Fruit fly (Drosophila melanogaster) whole organism, embryonic: ENCODE results near the gene pros.

Source experiments
- Ada2b ChIP-seq: fragments of 200-800 bp; sonication (Bioruptor generic); IDR thresholded peaks from 2 replicates; pipeline ENCODE4 v1.3.6; 2022; ENCODE audit warnings: missing biosample characterization, missing genetic modification characterization
- Bdp1 ChIP-seq: fragments of 200-800 bp; sonication (Bioruptor generic); optimal IDR thresholded peaks from 3 replicates; lab custom pipeline; 2016; ENCODE audit warnings: missing biosample characterization, missing genetic modification characterization
- CG10321 ChIP-seq: fragments of 200-800 bp; sonication (Bioruptor generic); IDR thresholded peaks from 2 replicates; pipeline ENCODE4 v1.3.6; 2022; ENCODE audit warnings: missing biosample characterization, missing genetic modification characterization
- CG11456 ChIP-seq: fragments of 200-800 bp; sonication (Bioruptor generic); IDR thresholded peaks from 3 replicates; pipeline ENCODE4 v1.3.6; 2022; ENCODE audit warnings: missing biosample characterization, missing genetic modification characterization
- CG12219 ChIP-seq: fragments of 200-800 bp; sonication (Bioruptor generic); optimal IDR thresholded peaks from 3 replicates; lab custom pipeline; 2018; ENCODE audit warnings: missing biosample characterization, mild to moderate bottlenecking, missing genetic modification characterization
- CG12299 ChIP-seq: fragments of 200-800 bp; sonication (Bioruptor generic); optimal IDR thresholded peaks from 2 replicates; lab custom pipeline; 2018; ENCODE audit warnings: missing biosample characterization, mild to moderate bottlenecking, missing genetic modification characterization
- CG13624 ChIP-seq: fragments of 200-800 bp; sonication (Bioruptor generic); optimal IDR thresholded peaks from 2 replicates; lab custom pipeline; 2016; ENCODE audit warnings: missing biosample characterization, missing genetic modification characterization
- CG14965 ChIP-seq: fragments of 200-800 bp; sonication (Bioruptor generic); optimal IDR thresholded peaks from 2 replicates; lab custom pipeline; 2016; ENCODE audit warnings: missing biosample characterization, missing genetic modification characterization, borderline replicate concordance
- CG15696 ChIP-seq: fragments of 200-800 bp; sonication (Bioruptor generic); optimal IDR thresholded peaks from 2 replicates; lab custom pipeline; 2019; ENCODE audit warnings: missing biosample characterization, mild to moderate bottlenecking, missing genetic modification characterization, moderate library complexity
- CG1602 ChIP-seq: fragments of 200-800 bp; sonication (Bioruptor generic); optimal IDR thresholded peaks from 3 replicates; lab custom pipeline; 2016; ENCODE audit warnings: missing biosample characterization, missing genetic modification characterization
- CG17385 ChIP-seq: fragments of 200-800 bp; sonication (Bioruptor generic); optimal IDR thresholded peaks from 3 replicates; lab custom pipeline; 2018; ENCODE audit warnings: missing biosample characterization, mild to moderate bottlenecking, missing genetic modification characterization
- CG17912 ChIP-seq: fragments of 200-800 bp; sonication (Bioruptor generic); optimal IDR thresholded peaks from 2 replicates; lab custom pipeline; 2018; ENCODE audit warnings: missing biosample characterization, mild to moderate bottlenecking, missing genetic modification characterization
- CG18764 ChIP-seq: fragments of 200-800 bp; sonication (Bioruptor generic); optimal IDR thresholded peaks from 3 replicates; lab custom pipeline; 2016; ENCODE audit warnings: missing biosample characterization, missing genetic modification characterization
- CG2199 ChIP-seq: fragments of 200-800 bp; sonication (Bioruptor generic); IDR thresholded peaks from 3 replicates; pipeline ENCODE4 v1.3.6; 2022; ENCODE audit warnings: missing biosample characterization, missing genetic modification characterization
- CG31224 ChIP-seq: fragments of 200-800 bp; sonication (Bioruptor generic); IDR thresholded peaks from 2 replicates; pipeline ENCODE4 v1.3.6; 2022; ENCODE audit warnings: missing biosample characterization, missing genetic modification characterization
- CG31365 ChIP-seq: fragments of 200-800 bp; sonication (Bioruptor generic); optimal IDR thresholded peaks from 2 replicates; lab custom pipeline; 2018; ENCODE audit warnings: missing biosample characterization, mild to moderate bottlenecking, missing genetic modification characterization
- CG3163 ChIP-seq: fragments of 200-800 bp; sonication (Bioruptor generic); optimal IDR thresholded peaks from 3 replicates; lab custom pipeline; 2016; ENCODE audit warnings: missing biosample characterization, missing genetic modification characterization
- CG32532 ChIP-seq: fragments of 200-800 bp; sonication (Bioruptor generic); IDR thresholded peaks from 2 replicates; pipeline ENCODE4 v1.3.6; 2022; ENCODE audit warnings: missing biosample characterization, missing genetic modification characterization
- CG32772 ChIP-seq: fragments of 200-800 bp; sonication (Bioruptor generic); IDR thresholded peaks from 2 replicates; pipeline ENCODE4 v1.3.6; 2022; ENCODE audit warnings: missing biosample characterization, missing genetic modification characterization
- CG33557 ChIP-seq: fragments of 200-800 bp; sonication (Bioruptor generic); optimal IDR thresholded peaks from 2 replicates; lab custom pipeline; 2019; ENCODE audit warnings: missing biosample characterization, mild to moderate bottlenecking, missing genetic modification characterization, moderate library complexity
- CG34422 ChIP-seq: fragments of 200-800 bp; sonication (Bioruptor generic); IDR thresholded peaks from 3 replicates; pipeline ENCODE4 v1.3.6; 2022; ENCODE audit warnings: missing biosample characterization, missing genetic modification characterization
- CG4820 ChIP-seq: fragments of 200-800 bp; sonication (Bioruptor generic); optimal IDR thresholded peaks from 3 replicates; lab custom pipeline; 2016; ENCODE audit warnings: missing biosample characterization, missing genetic modification characterization
- CG6689 ChIP-seq: fragments of 200-800 bp; sonication (Bioruptor generic); IDR thresholded peaks from 2 replicates; pipeline ENCODE4 v1.3.6; 2022; ENCODE audit warnings: missing biosample characterization, missing genetic modification characterization
- CG7271 ChIP-seq: fragments of 200-800 bp; sonication (Bioruptor generic); optimal IDR thresholded peaks from 2 replicates; lab custom pipeline; 2018; ENCODE audit warnings: missing biosample characterization, mild to moderate bottlenecking, missing genetic modification characterization, moderate library complexity
- CG7745 ChIP-seq: fragments of 200-800 bp; sonication (Bioruptor generic); optimal IDR thresholded peaks from 2 replicates; lab custom pipeline; 2018; ENCODE audit warnings: missing biosample characterization, mild to moderate bottlenecking, missing genetic modification characterization, moderate library complexity
- CG7987 ChIP-seq: fragments of 200-800 bp; sonication (Bioruptor generic); optimal IDR thresholded peaks from 2 replicates; lab custom pipeline; 2018; ENCODE audit warnings: missing biosample characterization, mild to moderate bottlenecking, missing genetic modification characterization, moderate library complexity
- HHEX ChIP-seq: fragments of 200-800 bp; sonication (Bioruptor generic); optimal IDR thresholded peaks from 3 replicates; lab custom pipeline; 2017; ENCODE audit warnings: missing biosample characterization, mild to moderate bottlenecking, missing genetic modification characterization, missing genetic modification reagents
- Mrtf ChIP-seq: fragments of 200-800 bp; sonication (Bioruptor generic); IDR thresholded peaks from 3 replicates; pipeline ENCODE4 v1.3.6; 2022; ENCODE audit warnings: missing biosample characterization, missing genetic modification characterization
- Optix ChIP-seq: fragments of 200-800 bp; sonication (Bioruptor generic); IDR thresholded peaks from 3 replicates; pipeline ENCODE4 v1.3.6; 2022; ENCODE audit warnings: missing biosample characterization, missing genetic modification characterization
- Ptx1 ChIP-seq: fragments of 200-800 bp; sonication (Bioruptor generic); IDR thresholded peaks from 2 replicates; pipeline ENCODE4 v1.3.6; 2022; ENCODE audit warnings: missing biosample characterization, missing genetic modification characterization
- Side ChIP-seq: fragments of 200-800 bp; sonication (Bioruptor generic); optimal IDR thresholded peaks from 2 replicates; lab custom pipeline; 2016; ENCODE audit warnings: missing biosample characterization, missing genetic modification characterization
- TFAM ChIP-seq: fragments of 200-800 bp; sonication (Bioruptor generic); optimal IDR thresholded peaks from 2 replicates; lab custom pipeline; 2017; ENCODE audit warnings: missing biosample characterization, missing genetic modification characterization, inconsistent platforms
- Taf1 ChIP-seq: fragments of 200-800 bp; sonication (Bioruptor generic); IDR thresholded peaks from 2 replicates; pipeline ENCODE4 v1.3.6; 2022; ENCODE audit warnings: missing biosample characterization, missing genetic modification characterization
- Tbp ChIP-seq: fragments of >200 bp; optimal IDR thresholded peaks from 2 replicates; lab custom pipeline; 2018; ENCODE audit warnings: missing biosample characterization, missing genetic modification characterization
- Usf ChIP-seq: fragments of 200-800 bp; sonication (Bioruptor generic); optimal IDR thresholded peaks from 2 replicates; lab custom pipeline; 2017; ENCODE audit warnings: missing genotype, missing biosample characterization, missing genetic modification characterization
- Vsx1 ChIP-seq: fragments of 200-800 bp; sonication (Bioruptor generic); optimal IDR thresholded peaks from 2 replicates; lab custom pipeline; 2017; ENCODE audit warnings: missing biosample characterization, mild to moderate bottlenecking, missing genetic modification characterization, missing genetic modification reagents
- aop ChIP-seq: fragments of 200-800 bp; sonication (Bioruptor generic); IDR thresholded peaks from 2 replicates; pipeline ENCODE4 v1.3.6; 2022; ENCODE audit warnings: missing biosample characterization, missing genetic modification characterization
- dpn ChIP-seq, 2 experiments: fragments of 200-800 bp; sonication (Bioruptor generic); optimal IDR thresholded peaks; 3 replicates each; lab custom pipeline; 2016; ENCODE audit warnings: missing biosample characterization in 2 of 2, missing genetic modification characterization in 2 of 2
- eyg ChIP-seq: fragments of 200-800 bp; sonication (Bioruptor generic); optimal IDR thresholded peaks from 3 replicates; lab custom pipeline; 2016; ENCODE audit warnings: missing biosample characterization, missing genetic modification characterization
- fd64A ChIP-seq: fragments of 200-800 bp; sonication (Bioruptor generic); optimal IDR thresholded peaks from 3 replicates; lab custom pipeline; 2018; ENCODE audit warnings: missing biosample characterization, mild to moderate bottlenecking, missing genetic modification characterization
- gem ChIP-seq: fragments of 200-800 bp; sonication (Bioruptor generic); optimal IDR thresholded peaks from 2 replicates; lab custom pipeline; 2019; ENCODE audit warnings: missing biosample characterization, mild to moderate bottlenecking, missing genetic modification characterization, moderate library complexity
- ind ChIP-seq: fragments of 200-800 bp; sonication (Bioruptor generic); optimal IDR thresholded peaks from 3 replicates; lab custom pipeline; 2016; ENCODE audit warnings: missing biosample characterization, missing genetic modification characterization
- lbe ChIP-seq: fragments of 200-800 bp; sonication (Bioruptor generic); optimal IDR thresholded peaks from 2 replicates; lab custom pipeline; 2016; ENCODE audit warnings: missing biosample characterization, mild to moderate bottlenecking, missing genetic modification characterization
- lmd ChIP-seq: fragments of 200-800 bp; sonication (Bioruptor generic); IDR thresholded peaks from 2 replicates; pipeline ENCODE4 v1.3.6; 2022; ENCODE audit warnings: missing biosample characterization, missing genetic modification characterization
- pfk ChIP-seq: fragments of 200-800 bp; sonication (Bioruptor generic); optimal IDR thresholded peaks from 2 replicates; lab custom pipeline; 2018; ENCODE audit warnings: missing biosample characterization, mild to moderate bottlenecking, missing genetic modification characterization, moderate library complexity
- prd ChIP-seq, 3 experiments: fragments of >200 bp in 2 of 3; fragments of 200-800 bp in 1 of 3; sonication (Bioruptor generic) in 1 of 3; optimal IDR thresholded peaks in 2 of 3; IDR thresholded peaks in 1 of 3; 2 replicates in 2 of 3; 3 replicates in 1 of 3; pipeline versions ENCODE4 v1.3.6 to Lab custom; 2017 to 2022; ENCODE audit warnings: missing biosample characterization in 1 of 3, missing genetic modification characterization in 1 of 3
- pum ChIP-seq: fragments of 200-800 bp; sonication (Bioruptor generic); optimal IDR thresholded peaks from 2 replicates; lab custom pipeline; 2016; ENCODE audit warnings: missing biosample characterization, missing genetic modification characterization
- sens-2 ChIP-seq: fragments of 200-800 bp; sonication (Bioruptor generic); IDR thresholded peaks from 2 replicates; pipeline ENCODE4 v1.3.6; 2022; ENCODE audit warnings: missing biosample characterization, missing genetic modification characterization
- slou ChIP-seq: fragments of 200-800 bp; sonication (Bioruptor generic); optimal IDR thresholded peaks from 3 replicates; lab custom pipeline; 2016; ENCODE audit warnings: missing biosample characterization, missing genetic modification characterization
- z ChIP-seq: fragments of 200-800 bp; sonication (Bioruptor generic); IDR thresholded peaks from 3 replicates; pipeline ENCODE4 v1.3.6; 2022; ENCODE audit warnings: missing biosample characterization, missing genetic modification characterization

Gene pros

dm6 chr3R:11392805-11393204 is 64.5 kb downstream of the pros start (continued):
- TF ChIP-seq prd (optimal IDR thresholded peaks at IDR 0.05; lab: Kevin White, UChicago), result no peak
- peak; percentile 76; the same call in 2 of the 3 replicates for TF ChIP-seq prd (GFP tag; IDR thresholded peaks at IDR 0.05; lab: Robert Waterston, UW)
- TF ChIP-seq CG12299, result peak; percentile 20
- TF ChIP-seq CG13624 (GFP tag; lab: Kevin White, UChicago), result peak; percentile 46
- peak; percentile 45; the same call in 1 of the 2 replicates for TF ChIP-seq CG6689 (GFP tag; lab: Robert Waterston, UW)
- peak; percentile 1 for TF ChIP-seq CG14965 (GFP tag; lab: Kevin White, UChicago)
- peak; percentile 65; the same call in 2 of the 3 replicates for TF ChIP-seq Optix
- TF ChIP-seq CG4820 (GFP tag; lab: Kevin White, UChicago), result peak; percentile 54
- TF ChIP-seq HHEX (GFP tag; lab: Kevin White, UChicago), result peak; percentile 79
- TF ChIP-seq Ptx1 (GFP tag; lab: Robert Waterston, UW), result peak; percentile 59; the same call in 1 of the 2 replicates
- TF ChIP-seq lbe (GFP tag; lab: Kevin White, UChicago), result no peak
- TF ChIP-seq Tbp, result no peak
- TF ChIP-seq CG17385 (GFP tag; lab: Kevin White, UChicago), result peak; percentile 67
- no peak for TF ChIP-seq CG7745 (tag; lab: Kevin White, UChicago)
- TF ChIP-seq CG32772 (GFP tag; lab: Robert Waterston, UW), result peak; percentile 57
- peak; percentile 2 for TF ChIP-seq CG3163 (GFP tag; lab: Kevin White, UChicago)
- peak; percentile 68 for TF ChIP-seq CG15696 (tag; lab: Kevin White, UChicago)
- no peak for TF ChIP-seq CG7987 (GFP tag; lab: Kevin White, UChicago)
- TF ChIP-seq CG7271, result peak; percentile 98
- TF ChIP-seq CG18764 (GFP tag; lab: Kevin White, UChicago), result peak; percentile 47
- 0 out of 2 replicates have a peak, but pooled peaks have one; percentile 7 for TF ChIP-seq CG31224 (GFP tag; lab: Robert Waterston, UW)
- peak; percentile 76; the same call in 2 of the 3 replicates for TF ChIP-seq CG11456
- TF ChIP-seq eyg, result peak; percentile 54
- peak; percentile 11 for TF ChIP-seq ind (GFP tag; lab: Kevin White, UChicago)
- peak; percentile 96 for TF ChIP-seq CG31365
- TF ChIP-seq Vsx1 (GFP tag; lab: Kevin White, UChicago), result peak; percentile 56
- TF ChIP-seq Mrtf (GFP tag; lab: Robert Waterston, UW), result peak; percentile 62; the same call in 2 of the 3 replicates
- TF ChIP-seq lmd (GFP tag; lab: Robert Waterston, UW), result peak; percentile 36; the same call in 1 of the 2 replicates
- 0 out of 3 replicates have a peak, but pooled peaks have one; percentile 55 for TF ChIP-seq z (GFP tag; lab: Robert Waterston, UW)
- peak; percentile 72 for TF ChIP-seq Side (GFP tag; lab: Kevin White, UChicago)
- peak; percentile 48 for TF ChIP-seq gem (tag; lab: Kevin White, UChicago)
- TF ChIP-seq Ada2b (GFP tag; lab: Robert Waterston, UW), result peak; percentile 27; the same call in 1 of the 2 replicates
- TF ChIP-seq CG33557 (GFP tag; lab: Kevin White, UChicago), result peak; percentile 86
- TF ChIP-seq CG1602 (GFP tag; lab: Kevin White, UChicago), result peak; percentile 16
- TF ChIP-seq sens-2 (GFP tag; lab: Robert Waterston, UW), result peak; percentile 83
- TF ChIP-seq pfk, result peak; percentile 41
- TF ChIP-seq slou (GFP tag; lab: Kevin White, UChicago), result peak; percentile 36
- TF ChIP-seq CG32532 (GFP tag; lab: Robert Waterston, UW), result no peak
- peak; percentile 70 for TF ChIP-seq fd64A (GFP tag; lab: Kevin White, UChicago)
- TF ChIP-seq Bdp1 (GFP tag; lab: Kevin White, UChicago), result peak; percentile 37
- TF ChIP-seq dpn (GFP tag; optimal IDR thresholded peaks at IDR 0.05; lab: Kevin White, UChicago), result peak; percentile 2 to 73
- no peak for TF ChIP-seq pum
- TF ChIP-seq CG10321 (GFP tag; lab: Robert Waterston, UW), result peak; percentile 41; the same call in 1 of the 2 replicates
- TF ChIP-seq CG17912 (GFP tag; lab: Kevin White, UChicago), result peak; percentile 81
- peak; percentile 52 for TF ChIP-seq TFAM (GFP tag; lab: Kevin White, UChicago)
- no peak for TF ChIP-seq CG34422
- peak; percentile 28; the same call in 1 of the 2 replicates for TF ChIP-seq aop (GFP tag; lab: Robert Waterston, UW)
- peak; percentile 63 for TF ChIP-seq CG12219 (GFP tag; lab: Kevin White, UChicago)
- peak; percentile 42 for TF ChIP-seq Usf (GFP tag; lab: Kevin White, UChicago)
- TF ChIP-seq CG2199 (GFP tag; lab: Robert Waterston, UW), result 0 out of 3 replicates have a peak, but pooled peaks have one; percentile 21
- no peak for TF ChIP-seq Taf1 (GFP tag; lab: Robert Waterston, UW)
